Worm (Caenorhabditis elegans): Measurements from ENCODE around the gene clec-61.
A peak's percentile ranks its signal among the peaks of the same experiment; 100 is the strongest.

Gene clec-61

ce11 chrII:10523583-10523982, 33.2 kb upstream of the clec-61 start, which contains the start of gene F59B10.5:
Gene F59B10.5 (minus strand): TSS chrII:10523683.
- no peak for TF ChIP-seq ztf-11 (tag; optimal IDR thresholded peaks at IDR 0.05)
- TF ChIP-seq nhr-12 (tag; optimal IDR thresholded peaks at IDR 0.05) = no peak
- TF ChIP-seq nhr-11 (tag; optimal IDR thresholded peaks at IDR 0.05) = no peak
- TF ChIP-seq nhr-237 (tag; optimal IDR thresholded peaks at IDR 0.05) = no peak
- TF ChIP-seq fos-1 (tag; optimal IDR thresholded peaks at IDR 0.05) = no peak
- TF ChIP-seq elt-1 (tag; optimal IDR thresholded peaks at IDR 0.05) = no peak

- TF ChIP-seq ceh-9 (tag; optimal IDR thresholded peaks at IDR 0.05) (no peak), nhr-23 (tag; optimal IDR thresholded peaks at IDR 0.05) (peak; percentile 55), ztf-11 (tag; optimal IDR thresholded peaks at IDR 0.05) (no peak), elt-1 (tag; optimal IDR thresholded peaks at IDR 0.05) (no peak), ama-1 (optimal IDR thresholded peaks at IDR 0.05) (no peak), fkh-10 (GFP tag; optimal IDR thresholded peaks at IDR 0.05) (no peak)
Observed at ce11 chrII:10523031-10523430, 32.7 kb upstream of the clec-61 start.

- TF ChIP-seq elt-2 (tag; optimal IDR thresholded peaks at IDR 0.05) (no peak), nhr-28 (tag; optimal IDR thresholded peaks at IDR 0.05) (no peak), pha-4 (tag; optimal IDR thresholded peaks at IDR 0.05) (no peak), ama-1 (optimal IDR thresholded peaks at IDR 0.05) (no peak), nhr-12 (tag; optimal IDR thresholded peaks at IDR 0.05) (no peak), lsy-12 (tag; optimal IDR thresholded peaks at IDR 0.05) (no peak), ceh-28 (tag; optimal IDR thresholded peaks at IDR 0.05) (no peak), nhr-77 (tag; optimal IDR thresholded peaks at IDR 0.05) (no peak), ceh-9 (tag; optimal IDR thresholded peaks at IDR 0.05) (no peak), ZK546.5 (tag; optimal IDR thresholded peaks at IDR 0.05) (no peak), lin-39 (tag; optimal IDR thresholded peaks at IDR 0.05) (no peak), elt-1 (tag; optimal IDR thresholded peaks at IDR 0.05) (no peak), hmg-11 (tag; optimal IDR thresholded peaks at IDR 0.05) (no peak)
Observed at ce11 chrII:10519863-10520262, 29.5 kb upstream of the clec-61 start.

ce11 chrII:10519017-10519416, 28.7 kb upstream of the clec-61 start, which contains the start of gene F59B10.4:
Gene F59B10.4 (minus strand): TSS chrII:10519117.
- TF ChIP-seq nhr-67 (tag; optimal IDR thresholded peaks at IDR 0.05) (no peak), nhr-28 (tag; optimal IDR thresholded peaks at IDR 0.05) (no peak), nhr-12 (tag; optimal IDR thresholded peaks at IDR 0.05) (no peak), skn-1 (tag; optimal IDR thresholded peaks at IDR 0.05) (no peak), hmg-11 (tag; optimal IDR thresholded peaks at IDR 0.05) (no peak), nhr-23 (tag; optimal IDR thresholded peaks at IDR 0.05) (no peak), ceh-82 (tag; optimal IDR thresholded peaks at IDR 0.05) (no peak), ceh-9 (tag; optimal IDR thresholded peaks at IDR 0.05) (no peak), sea-2 (GFP tag; optimal IDR thresholded peaks at IDR 0.05) (no peak), zag-1 (tag; optimal IDR thresholded peaks at IDR 0.05) (no peak), nhr-237 (tag; optimal IDR thresholded peaks at IDR 0.05) (no peak), nhr-77 (tag; optimal IDR thresholded peaks at IDR 0.05) (no peak), pha-4 (tag; optimal IDR thresholded peaks at IDR 0.05) (no peak), R02D3.7 (tag; optimal IDR thresholded peaks at IDR 0.05) (no peak), ZK546.5 (tag; optimal IDR thresholded peaks at IDR 0.05) (no peak), ama-1 (optimal IDR thresholded peaks at IDR 0.05) (no peak), fkh-10 (GFP tag; optimal IDR thresholded peaks at IDR 0.05) (no peak)

- peak; percentile 40 for TF ChIP-seq nhr-23 (tag; optimal IDR thresholded peaks at IDR 0.05)
- TF ChIP-seq mml-1 (tag; optimal IDR thresholded peaks at IDR 0.05) = no peak
- no peak for TF ChIP-seq fkh-2 (tag; optimal IDR thresholded peaks at IDR 0.05)
Observed at ce11 chrII:10516375-10516774, 26.0 kb upstream of the clec-61 start.

- TF ChIP-seq nhr-23 (tag; optimal IDR thresholded peaks at IDR 0.05) (peak; percentile 54), nhr-25 (tag; optimal IDR thresholded peaks at IDR 0.05) (no peak), ceh-28 (tag; optimal IDR thresholded peaks at IDR 0.05) (peak; percentile 2)
Observed at ce11 chrII:10515422-10515821, 25.1 kb upstream of the clec-61 start.

ce11 chrII:10513377-10513776, 23.0 kb upstream of the clec-61 start:
- TF ChIP-seq nhr-28 (tag; optimal IDR thresholded peaks at IDR 0.05) = no peak
- no peak for TF ChIP-seq jun-1 (tag; optimal IDR thresholded peaks at IDR 0.05)
- TF ChIP-seq unc-39 (tag; optimal IDR thresholded peaks at IDR 0.05) = no peak
- no peak for TF ChIP-seq snpc-4 (tag; optimal IDR thresholded peaks at IDR 0.05)
- TF ChIP-seq pha-4 (tag; optimal IDR thresholded peaks at IDR 0.05) = no peak
- no peak for TF ChIP-seq elt-2 (tag; optimal IDR thresholded peaks at IDR 0.05)
- no peak for TF ChIP-seq egl-27 (tag; optimal IDR thresholded peaks at IDR 0.05)
- TF ChIP-seq nhr-12 (tag; optimal IDR thresholded peaks at IDR 0.05) = no peak
- no peak for TF ChIP-seq fkh-2 (tag; optimal IDR thresholded peaks at IDR 0.05)
- TF ChIP-seq nhr-23 (tag; optimal IDR thresholded peaks at IDR 0.05) = no peak
- TF ChIP-seq mml-1 (tag; optimal IDR thresholded peaks at IDR 0.05) = no peak
- no peak for TF ChIP-seq ztf-4 (tag; optimal IDR thresholded peaks at IDR 0.05)
- no peak for TF ChIP-seq ceh-9 (tag; optimal IDR thresholded peaks at IDR 0.05)
- TF ChIP-seq ZK546.5 (tag; optimal IDR thresholded peaks at IDR 0.05) = no peak
- TF ChIP-seq nhr-43 (tag; optimal IDR thresholded peaks at IDR 0.05; ENCODE audit: poor library complexity, severe bottlenecking) = no peak
- no peak for TF ChIP-seq nhr-77 (tag; optimal IDR thresholded peaks at IDR 0.05)
- no peak for TF ChIP-seq ceh-16 (tag; optimal IDR thresholded peaks at IDR 0.05)
